Worm (Caenorhabditis elegans) whole organism, L4/young adult: Measurements from ENCODE around the gene srj-8.

Experiments used
- W03F9.2 ChIP-seq: fragments of 150-350 bp; optimal IDR thresholded peaks from 2 replicates; lab custom pipeline; 2014; ENCODE audit warnings: missing biosample characterization, missing genetic modification characterization
- dao-5 ChIP-seq: sonication (generic microtip); optimal IDR thresholded peaks from 2 replicates; lab custom pipeline; 2016; ENCODE audit warnings: missing genotype, missing genetic modification characterization, moderate library complexity, missing compliant biosample characterization
- him-1 ChIP-seq: sonication (generic microtip); optimal IDR thresholded peaks from 2 replicates; lab custom pipeline; 2016; ENCODE audit warnings: missing genotype, missing genetic modification reagents, missing genetic modification characterization, missing compliant biosample characterization

ce11 chrV:3297764-3298163 is 50.1 kb downstream of the srj-8 start, which contains the start of gene srx-122:
- no peak for TF ChIP-seq dao-5 (tag; lab: Kevin White, UChicago)
- no peak for TF ChIP-seq him-1 (tag; lab: Kevin White, UChicago)
- no peak for TF ChIP-seq W03F9.2 (tag; lab: Kevin White, UChicago)
